Fruit fly (Drosophila melanogaster): ENCODE data around the gene sing.

DNA sequence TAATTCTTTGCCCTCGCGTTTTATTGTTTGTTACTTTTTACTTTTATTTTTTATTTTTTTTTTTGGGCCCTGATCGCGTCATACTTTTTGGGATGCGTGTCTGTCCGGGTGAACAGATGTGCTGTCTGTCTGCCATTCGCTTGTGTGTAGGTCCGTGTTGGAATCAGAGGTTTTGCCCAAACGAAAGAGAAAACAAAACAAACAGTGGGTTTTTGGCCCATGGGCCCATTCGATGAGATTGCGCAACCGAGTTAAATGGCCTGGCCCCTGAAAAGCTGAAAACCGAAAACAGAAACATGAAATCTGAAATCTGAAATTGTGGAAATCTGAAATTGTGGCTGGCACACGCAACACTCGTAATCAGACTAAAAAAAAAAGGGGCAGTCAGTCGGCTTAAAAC lies 33.6 kb upstream of the sing start:
- no peak for TF ChIP-seq Hr96 (GFP tag; optimal IDR thresholded peaks at IDR 0.05)
- no peak for TF ChIP-seq CG5204 (GFP tag; optimal IDR thresholded peaks at IDR 0.05)
- no peak for TF ChIP-seq toe (GFP tag; optimal IDR thresholded peaks at IDR 0.05)
- no peak for TF ChIP-seq ovo (GFP tag; optimal IDR thresholded peaks at IDR 0.05)
- TF ChIP-seq Mnt (GFP tag; optimal IDR thresholded peaks at IDR 0.05) = no peak
- no peak for TF ChIP-seq CG1620 (GFP tag; optimal IDR thresholded peaks at IDR 0.05)
- no peak for TF ChIP-seq cnc (optimal IDR thresholded peaks at IDR 0.05)
- TF ChIP-seq pad (GFP tag; optimal IDR thresholded peaks at IDR 0.05) = no peak
- no peak for TF ChIP-seq bab1 (GFP tag; optimal IDR thresholded peaks at IDR 0.05)
- TF ChIP-seq CG7045 (GFP tag; optimal IDR thresholded peaks at IDR 0.05) = no peak
- TF ChIP-seq Crg-1 (GFP tag; optimal IDR thresholded peaks at IDR 0.05) = no peak
- TF ChIP-seq CG12768 (GFP tag; optimal IDR thresholded peaks at IDR 0.05) = no peak
- TF ChIP-seq CG11617 (GFP tag; optimal IDR thresholded peaks at IDR 0.05) = no peak
- TF ChIP-seq Clk (GFP tag; optimal IDR thresholded peaks at IDR 0.05) = no peak
